Fruit fly (Drosophila melanogaster) whole organism, embryonic: Measurements from ENCODE around the gene CG34427.

Source experiments
- Atf6 ChIP-seq: fragments of 200-800 bp; sonication (Bioruptor generic); IDR thresholded peaks from 2 replicates; pipeline ENCODE4 v1.3.6; 2022; ENCODE audit warnings: missing biosample characterization, missing genetic modification characterization
- Bdp1 ChIP-seq: fragments of 200-800 bp; sonication (Bioruptor generic); optimal IDR thresholded peaks from 3 replicates; lab custom pipeline; 2016; ENCODE audit warnings: missing biosample characterization, missing genetic modification characterization
- CG10366 ChIP-seq: fragments of 200-800 bp; sonication (Bioruptor generic); IDR thresholded peaks from 2 replicates; pipeline ENCODE4 v1.3.6; 2022; ENCODE audit warnings: missing biosample characterization, missing genetic modification characterization
- CG12155 ChIP-seq: fragments of 200-800 bp; sonication (Bioruptor generic); optimal IDR thresholded peaks from 3 replicates; lab custom pipeline; 2016; ENCODE audit warnings: missing biosample characterization, missing genetic modification characterization
- CG12236 ChIP-seq: fragments of 200-800 bp; sonication (Bioruptor generic); optimal IDR thresholded peaks from 2 replicates; lab custom pipeline; 2016; ENCODE audit warnings: missing biosample characterization, missing genetic modification characterization
- CG12659 ChIP-seq: fragments of 200-800 bp; sonication (Bioruptor generic); optimal IDR thresholded peaks from 3 replicates; lab custom pipeline; 2017; ENCODE audit warnings: mild to moderate bottlenecking, missing biosample characterization, missing genetic modification reagents, missing genetic modification characterization
- CG12942 ChIP-seq: fragments of 200-800 bp; sonication (Bioruptor generic); optimal IDR thresholded peaks from 3 replicates; lab custom pipeline; 2016; ENCODE audit warnings: missing biosample characterization, missing genetic modification characterization
- CG14014 ChIP-seq: fragments of 200-800 bp; sonication (Bioruptor generic); IDR thresholded peaks from 2 replicates; pipeline ENCODE4 v1.3.6; 2022; ENCODE audit warnings: missing biosample characterization, missing genetic modification characterization
- CG1603 ChIP-seq: fragments of 200-800 bp; sonication (Bioruptor generic); optimal IDR thresholded peaks from 2 replicates; lab custom pipeline; 2019; ENCODE audit warnings: missing biosample characterization, mild to moderate bottlenecking, missing genetic modification characterization, moderate library complexity
- CG17385 ChIP-seq: fragments of 200-800 bp; sonication (Bioruptor generic); optimal IDR thresholded peaks from 3 replicates; lab custom pipeline; 2018; ENCODE audit warnings: missing biosample characterization, mild to moderate bottlenecking, missing genetic modification characterization
- CG17568 ChIP-seq: fragments of 200-800 bp; sonication (Bioruptor generic); optimal IDR thresholded peaks from 2 replicates; lab custom pipeline; 2018; ENCODE audit warnings: missing biosample characterization, mild to moderate bottlenecking, missing genetic modification characterization, moderate library complexity
- CG18262 ChIP-seq: fragments of 200-800 bp; optimal IDR thresholded peaks from 3 replicates; lab custom pipeline; 2019; ENCODE audit warnings: missing biosample characterization, mild to moderate bottlenecking, missing genetic modification characterization, moderate library complexity
- CG2678 ChIP-seq: fragments of 200-800 bp; sonication (Bioruptor generic); optimal IDR thresholded peaks from 3 replicates; lab custom pipeline; 2019; ENCODE audit warnings: missing biosample characterization, mild to moderate bottlenecking, missing genetic modification characterization, moderate library complexity
- CG31388 ChIP-seq: fragments of 200-800 bp; sonication (Bioruptor generic); optimal IDR thresholded peaks from 2 replicates; lab custom pipeline; 2016; ENCODE audit warnings: missing biosample characterization, missing genetic modification characterization
- CG34376 ChIP-seq: fragments of 200-800 bp; sonication (Bioruptor generic); optimal IDR thresholded peaks from 2 replicates; lab custom pipeline; 2018; ENCODE audit warnings: missing biosample characterization, mild to moderate bottlenecking, missing genetic modification characterization
- CG5953 ChIP-seq: fragments of 200-800 bp; sonication (Bioruptor generic); IDR thresholded peaks from 2 replicates; pipeline ENCODE4 v1.3.6; 2022; ENCODE audit warnings: missing biosample characterization, missing genetic modification characterization
- CG6689 ChIP-seq: fragments of 200-800 bp; sonication (Bioruptor generic); IDR thresholded peaks from 2 replicates; pipeline ENCODE4 v1.3.6; 2022; ENCODE audit warnings: missing biosample characterization, missing genetic modification characterization
- CHES-1-like ChIP-seq: fragments of 200-800 bp; sonication (Bioruptor generic); optimal IDR thresholded peaks from 2 replicates; lab custom pipeline; 2016; ENCODE audit warnings: missing biosample characterization, missing genetic modification characterization
- CoRest ChIP-seq: fragments of 200-800 bp; sonication (Bioruptor generic); optimal IDR thresholded peaks from 3 replicates; lab custom pipeline; 2018; ENCODE audit warnings: missing biosample characterization, mild to moderate bottlenecking, missing genetic modification characterization, moderate library complexity
- D ChIP-seq, 2 experiments: fragments of 200-800 bp in 1 of 2; fragments of >200 bp in 1 of 2; sonication (Bioruptor generic) in 1 of 2; optimal IDR thresholded peaks; 2 replicates in 1 of 2; 3 replicates in 1 of 2; lab custom pipeline; 2017; ENCODE audit warnings: mild to moderate bottlenecking in 1 of 2, missing biosample characterization in 1 of 2, missing genetic modification characterization in 1 of 2, missing genetic modification reagents in 1 of 2
- Fer2 ChIP-seq: fragments of 200-800 bp; sonication (Bioruptor generic); optimal IDR thresholded peaks from 2 replicates; lab custom pipeline; 2018; ENCODE audit warnings: missing biosample characterization, mild to moderate bottlenecking, missing genetic modification characterization, moderate library complexity
- GATAe ChIP-seq: fragments of 200-800 bp; sonication (Bioruptor generic); conservative IDR thresholded peaks from 2 replicates; pipeline ENCODE4 v1.3.6; 2022; ENCODE audit warnings: missing biosample characterization, missing genetic modification characterization
- Neu2 ChIP-seq: fragments of 200-800 bp; sonication (Bioruptor generic); optimal IDR thresholded peaks from 3 replicates; lab custom pipeline; 2016; ENCODE audit warnings: missing biosample characterization, missing genetic modification characterization, borderline replicate concordance
- Nf-YA ChIP-seq: fragments of 200-800 bp; sonication (Bioruptor generic); IDR thresholded peaks from 2 replicates; pipeline ENCODE4 v1.3.6; 2022; ENCODE audit warnings: missing biosample characterization, missing genetic modification characterization
- YL-1 ChIP-seq: fragments of 200-800 bp; sonication (Bioruptor generic); optimal IDR thresholded peaks from 3 replicates; lab custom pipeline; 2017; ENCODE audit warnings: missing biosample characterization, mild to moderate bottlenecking, missing genetic modification characterization
- ara ChIP-seq: fragments of 200-800 bp; sonication (Bioruptor generic); IDR thresholded peaks from 2 replicates; pipeline ENCODE4 v1.3.6; 2022; ENCODE audit warnings: missing biosample characterization, missing genetic modification characterization
- bcd ChIP-seq: fragments of 200-800 bp; sonication (Bioruptor generic); optimal IDR thresholded peaks from 2 replicates; lab custom pipeline; 2017; ENCODE audit warnings: missing biosample characterization, mild to moderate bottlenecking, missing genetic modification characterization
- crol ChIP-seq: fragments of 200-800 bp; sonication (Bioruptor generic); IDR thresholded peaks from 2 replicates; pipeline ENCODE4 v1.3.6; 2022; ENCODE audit warnings: missing biosample characterization, missing genetic modification characterization
- dmrt11E ChIP-seq: fragments of 200-800 bp; sonication (Bioruptor generic); optimal IDR thresholded peaks from 3 replicates; lab custom pipeline; 2018; ENCODE audit warnings: missing biosample characterization, mild to moderate bottlenecking, missing genetic modification characterization, moderate library complexity
- dpn ChIP-seq, 2 experiments: fragments of 200-800 bp; sonication (Bioruptor generic); optimal IDR thresholded peaks; 3 replicates each; lab custom pipeline; 2016; ENCODE audit warnings: missing biosample characterization in 2 of 2, missing genetic modification characterization in 2 of 2
- dysf ChIP-seq: fragments of 200-800 bp; sonication (Bioruptor generic); IDR thresholded peaks from 3 replicates; pipeline ENCODE4 v1.3.6; 2022; ENCODE audit warnings: missing biosample characterization, missing genetic modification characterization
- emc ChIP-seq: fragments of 200-800 bp; sonication (Bioruptor generic); optimal IDR thresholded peaks from 2 replicates; lab custom pipeline; 2016; ENCODE audit warnings: missing biosample characterization, missing genetic modification characterization
- eyg ChIP-seq: fragments of 200-800 bp; sonication (Bioruptor generic); optimal IDR thresholded peaks from 3 replicates; lab custom pipeline; 2016; ENCODE audit warnings: missing biosample characterization, missing genetic modification characterization
- fd102C ChIP-seq: fragments of 200-800 bp; sonication (Bioruptor generic); optimal IDR thresholded peaks from 2 replicates; lab custom pipeline; 2018; ENCODE audit warnings: missing biosample characterization, mild to moderate bottlenecking, missing genetic modification characterization, moderate library complexity
- gce ChIP-seq: fragments of 200-800 bp; sonication (Bioruptor generic); IDR thresholded peaks from 3 replicates; pipeline ENCODE4 v1.3.6; 2022; ENCODE audit warnings: missing biosample characterization, missing genetic modification characterization
- gcm ChIP-seq: fragments of 200-800 bp; sonication (Bioruptor generic); optimal IDR thresholded peaks from 2 replicates; lab custom pipeline; 2019; ENCODE audit warnings: missing biosample characterization, mild to moderate bottlenecking, missing genetic modification characterization, moderate library complexity
- gcm2 ChIP-seq: fragments of 200-800 bp; sonication (Bioruptor generic); optimal IDR thresholded peaks from 2 replicates; lab custom pipeline; 2016; ENCODE audit warnings: missing biosample characterization, missing genetic modification characterization
- ind ChIP-seq: fragments of 200-800 bp; sonication (Bioruptor generic); optimal IDR thresholded peaks from 3 replicates; lab custom pipeline; 2016; ENCODE audit warnings: missing biosample characterization, missing genetic modification characterization
- lola ChIP-seq, 3 experiments: fragments of >200 bp in 2 of 3; fragments of 200-800 bp in 1 of 3; sonication (Bioruptor generic) in 1 of 3; optimal IDR thresholded peaks; 2 replicates each; lab custom pipeline; 2017 to 2019; ENCODE audit warnings: missing biosample characterization in 3 of 3, missing genetic modification characterization in 3 of 3, mild to moderate bottlenecking in 1 of 3, moderate library complexity in 1 of 3
- mld ChIP-seq: fragments of 200-800 bp; sonication (Bioruptor generic); IDR thresholded peaks from 3 replicates; pipeline ENCODE4 v1.3.6; 2022; ENCODE audit warnings: missing biosample characterization, missing genetic modification characterization; ENCODE audit not compliant: partially characterized antibody
- p53 ChIP-seq: fragments of 200-800 bp; sonication (Bioruptor generic); optimal IDR thresholded peaks from 2 replicates; lab custom pipeline; 2016; ENCODE audit warnings: missing biosample characterization, missing genetic modification characterization
- prd ChIP-seq, 3 experiments: fragments of >200 bp in 2 of 3; fragments of 200-800 bp in 1 of 3; sonication (Bioruptor generic) in 1 of 3; optimal IDR thresholded peaks in 2 of 3; IDR thresholded peaks in 1 of 3; 2 replicates in 2 of 3; 3 replicates in 1 of 3; pipeline versions ENCODE4 v1.3.6 to Lab custom; 2017 to 2022; ENCODE audit warnings: missing biosample characterization in 1 of 3, missing genetic modification characterization in 1 of 3
- sim ChIP-seq: fragments of 200-800 bp; sonication (Bioruptor generic); IDR thresholded peaks from 2 replicates; pipeline ENCODE4 v1.3.6; 2022; ENCODE audit warnings: missing biosample characterization, missing genetic modification characterization
- slbo ChIP-seq: fragments of 200-800 bp; sonication (Bioruptor generic); IDR thresholded peaks from 2 replicates; pipeline ENCODE4 v1.3.6; 2022; ENCODE audit warnings: missing biosample characterization, missing genetic modification characterization
- tgo ChIP-seq: fragments of 200-800 bp; sonication (Bioruptor generic); IDR thresholded peaks from 3 replicates; pipeline ENCODE4 v1.3.6; 2022; ENCODE audit warnings: missing biosample characterization, missing genetic modification characterization
- tio ChIP-seq: fragments of 200-800 bp; sonication (Bioruptor generic); optimal IDR thresholded peaks from 2 replicates; lab custom pipeline; 2017; ENCODE audit warnings: missing biosample characterization, missing genetic modification characterization, inconsistent platforms
- tll ChIP-seq, 2 experiments: fragments of 200-800 bp in 1 of 2; fragments of >200 bp in 1 of 2; sonication (Bioruptor generic) in 1 of 2; optimal IDR thresholded peaks; 2 replicates each; lab custom pipeline; 2017 to 2019; ENCODE audit warnings: missing biosample characterization in 2 of 2, missing genetic modification characterization in 2 of 2, mild to moderate bottlenecking in 1 of 2, moderate library complexity in 1 of 2
- wdn ChIP-seq: fragments of 200-800 bp; sonication (Bioruptor generic); IDR thresholded peaks from 2 replicates; pipeline ENCODE4 v1.3.6; 2022; ENCODE audit warnings: missing biosample characterization, missing genetic modification characterization

The CG34427 gene

dm6 chr3L:8823730-8824374 is 19.3 kb downstream of the CG34427 start (continued):
- TF ChIP-seq prd (optimal IDR thresholded peaks at IDR 0.05; lab: Kevin White, UChicago) (no peak), prd (GFP tag; IDR thresholded peaks at IDR 0.05; lab: Robert Waterston, UW) (peak; percentile 58), CG2678 (peak; percentile 29), D (optimal IDR thresholded peaks at IDR 0.05; lab: Kevin White, UChicago) (no peak), D (GFP tag; optimal IDR thresholded peaks at IDR 0.05; lab: Kevin White, UChicago) (peak; percentile 45), CG6689 (GFP tag; lab: Robert Waterston, UW) (peak; percentile 68), slbo (GFP tag; lab: Robert Waterston, UW) (peak; percentile 73), mld (GFP tag; lab: Robert Waterston, UW) (no peak), ind (GFP tag; lab: Kevin White, UChicago) (peak; percentile 33), sim (GFP tag; lab: Robert Waterston, UW) (peak; percentile 47; the same call in 1 of the 2 replicates), Atf6 (GFP tag; lab: Robert Waterston, UW) (0 out of 2 replicates have a peak, but pooled peaks have one; percentile 29), CHES-1-like (GFP tag; lab: Kevin White, UChicago) (peak; percentile 25), emc (no peak), CG12236 (GFP tag; lab: Kevin White, UChicago) (no peak), CoRest (tag; lab: Kevin White, UChicago) (peak; percentile 46), gce (GFP tag; lab: Robert Waterston, UW) (peak; percentile 57; the same call in 1 of the 3 replicates), tll (GFP tag; optimal IDR thresholded peaks at IDR 0.05; lab: Kevin White, UChicago) (no peak), fd102C (GFP tag; lab: Kevin White, UChicago) (no peak), crol (GFP tag; lab: Robert Waterston, UW) (peak; percentile 82), YL-1 (GFP tag; lab: Kevin White, UChicago) (no peak), CG10366 (GFP tag; lab: Robert Waterston, UW) (peak; percentile 31; the same call in 1 of the 2 replicates), CG18262 (tag; lab: Kevin White, UChicago) (peak; percentile 65), wdn (no peak), dpn (GFP tag; optimal IDR thresholded peaks at IDR 0.05; lab: Kevin White, UChicago) (peak; percentile 3 to 48), gcm2 (GFP tag; lab: Kevin White, UChicago) (no peak), CG17385 (peak; percentile 41), GATAe (GFP tag; lab: Robert Waterston, UW) (no peak), gcm (GFP tag; lab: Kevin White, UChicago) (no peak), CG12942 (GFP tag; lab: Kevin White, UChicago) (no peak), dmrt11E (tag; lab: Kevin White, UChicago) (peak; percentile 69), CG34376 (no peak), CG1603 (tag; lab: Kevin White, UChicago) (peak; percentile 61), CG5953 (GFP tag; lab: Robert Waterston, UW) (0 out of 2 replicates have a peak, but pooled peaks have one; percentile 17), p53 (GFP tag; lab: Kevin White, UChicago) (no peak), CG14014 (0 out of 2 replicates have a peak, but pooled peaks have one; percentile 22), CG12155 (GFP tag; lab: Kevin White, UChicago) (peak; percentile 1), Nf-YA (GFP tag; lab: Robert Waterston, UW) (no peak), bcd (GFP tag; lab: Kevin White, UChicago) (peak; percentile 48), Bdp1 (GFP tag; lab: Kevin White, UChicago) (no peak), tgo (GFP tag; lab: Robert Waterston, UW) (peak; percentile 53), eyg (GFP tag; lab: Kevin White, UChicago) (no peak), CG31388 (no peak), lola (GFP tag; optimal IDR thresholded peaks at IDR 0.05; lab: Kevin White, UChicago) (peak in 1 of 3 experiments; percentile 52), Neu2 (GFP tag; lab: Kevin White, UChicago) (no peak), Fer2 (no peak), tio (GFP tag; lab: Kevin White, UChicago) (peak; percentile 24), CG17568 (GFP tag; lab: Kevin White, UChicago) (no peak), dysf (GFP tag; lab: Robert Waterston, UW) (peak; percentile 40; the same call in 1 of the 3 replicates), ara (GFP tag; lab: Robert Waterston, UW) (peak; percentile 50), CG12659 (GFP tag; lab: Kevin White, UChicago) (peak; percentile 38)
